Fruit fly (Drosophila melanogaster) whole organism, pupa: ENCODE data around the gene bam.

ENCODE experiments used
- CG9948 ChIP-seq: fragments of 200-800 bp; sonication (Bioruptor generic); optimal IDR thresholded peaks from 2 replicates; lab custom pipeline; 2018; ENCODE audit warnings: missing biosample characterization, mild to moderate bottlenecking, missing genetic modification characterization, moderate library complexity
- Ets98B ChIP-seq: fragments of 200-800 bp; sonication (Bioruptor generic); IDR thresholded peaks from 2 replicates; pipeline ENCODE4 v1.3.6; 2022; ENCODE audit warnings: missing biosample characterization, missing genetic modification characterization
- fd96Ca ChIP-seq: fragments of 200-800 bp; sonication (Bioruptor generic); IDR thresholded peaks from 3 replicates; pipeline ENCODE4 v1.3.6; 2022; ENCODE audit warnings: missing biosample characterization, missing genetic modification characterization

DNA sequence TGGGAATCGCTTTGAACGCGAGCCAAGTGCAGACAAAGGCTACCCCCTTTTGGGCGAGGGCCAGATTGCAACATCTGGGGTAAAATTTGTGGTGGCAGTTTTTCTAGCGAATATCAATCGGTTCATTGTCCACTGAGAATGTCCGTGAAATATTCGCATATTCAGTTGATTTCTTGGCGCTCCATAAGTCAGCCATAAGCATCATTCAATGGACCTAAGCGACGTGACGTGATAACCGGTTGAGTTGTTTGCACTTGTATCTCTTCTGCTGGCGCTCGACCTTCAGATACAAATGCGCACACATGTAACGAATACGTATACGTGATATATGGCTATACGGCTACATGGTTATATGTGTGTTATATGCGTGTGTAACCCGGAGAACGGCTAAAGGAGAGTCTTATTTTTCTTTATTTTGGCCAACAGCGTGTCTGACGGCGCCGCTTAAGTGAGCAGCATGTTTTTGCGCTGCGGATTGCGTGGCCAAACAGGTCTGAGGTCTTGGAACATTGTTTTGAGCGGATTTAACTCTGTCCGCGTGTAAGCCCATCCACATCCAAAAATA lies 39.4 kb downstream of the bam start:
- TF ChIP-seq CG9948 (tag; lab: Kevin White, UChicago) (no peak), Ets98B (GFP tag; lab: Robert Waterston, UW) (no peak), fd96Ca (GFP tag; lab: Robert Waterston, UW) (peak; percentile 21; the same call in 1 of the 3 replicates)
